Fruit fly (Drosophila melanogaster) whole organism, adult: ENCODE results near the gene CG13408.

Experiments used
- CG11617 ChIP-seq: fragments of 200-800 bp; sonication (Bioruptor generic); optimal IDR thresholded peaks from 2 replicates; lab custom pipeline; 2017; ENCODE audit warnings: mild to moderate bottlenecking, missing biosample characterization, missing genetic modification reagents, missing genetic modification characterization
- CG12768 ChIP-seq: fragments of 200-800 bp; sonication (Bioruptor generic); optimal IDR thresholded peaks from 2 replicates; lab custom pipeline; 2017; ENCODE audit warnings: missing biosample characterization, missing genetic modification characterization, mild to moderate bottlenecking, moderate library complexity, missing genetic modification reagents
- CG14711 ChIP-seq: fragments of 200-800 bp; sonication (Bioruptor generic); optimal IDR thresholded peaks from 2 replicates; lab custom pipeline; 2018; ENCODE audit warnings: missing biosample characterization, mild to moderate bottlenecking, missing genetic modification characterization, moderate library complexity
- CG1620 ChIP-seq: fragments of 200-800 bp; sonication (Bioruptor generic); optimal IDR thresholded peaks from 2 replicates; lab custom pipeline; 2016; ENCODE audit warnings: missing biosample characterization, missing genetic modification characterization
- CG33017 ChIP-seq: fragments of 200-800 bp; sonication (Bioruptor generic); optimal IDR thresholded peaks from 2 replicates; lab custom pipeline; 2018; ENCODE audit warnings: missing biosample characterization, mild to moderate bottlenecking, missing genetic modification characterization, moderate library complexity
- CG5204 ChIP-seq: fragments of 200-800 bp; sonication (Bioruptor generic); optimal IDR thresholded peaks from 2 replicates; lab custom pipeline; 2016; ENCODE audit warnings: missing biosample characterization, missing genetic modification characterization
- CG7045 ChIP-seq: fragments of 200-800 bp; sonication (Bioruptor generic); optimal IDR thresholded peaks from 2 replicates; lab custom pipeline; 2017; ENCODE audit warnings: missing biosample characterization, mild to moderate bottlenecking, missing genetic modification characterization
- CG7101 ChIP-seq: fragments of 200-800 bp; sonication (Bioruptor generic); optimal IDR thresholded peaks from 2 replicates; lab custom pipeline; 2018; ENCODE audit warnings: missing biosample characterization, mild to moderate bottlenecking, missing genetic modification characterization, moderate library complexity
- Clk ChIP-seq: fragments of 200-800 bp; sonication (Bioruptor generic); optimal IDR thresholded peaks from 2 replicates; lab custom pipeline; 2017; ENCODE audit warnings: missing biosample characterization, missing genetic modification characterization
- Crg-1 ChIP-seq: fragments of 200-800 bp; sonication (Bioruptor generic); optimal IDR thresholded peaks from 2 replicates; lab custom pipeline; 2016; ENCODE audit warnings: missing biosample characterization, missing genetic modification characterization
- Hr96 ChIP-seq: fragments of 200-800 bp; sonication (Bioruptor generic); optimal IDR thresholded peaks from 2 replicates; lab custom pipeline; 2016; ENCODE audit warnings: missing biosample characterization, missing genetic modification characterization
- Mnt ChIP-seq: fragments of 200-800 bp; sonication (Bioruptor generic); optimal IDR thresholded peaks from 2 replicates; lab custom pipeline; 2016; ENCODE audit warnings: missing biosample characterization, mild to moderate bottlenecking, missing genetic modification characterization
- bab1 ChIP-seq: fragments of 200-800 bp; sonication (Bioruptor generic); optimal IDR thresholded peaks from 3 replicates; lab custom pipeline; 2019; ENCODE audit warnings: missing biosample characterization, mild to moderate bottlenecking, missing genetic modification characterization, moderate library complexity
- cic ChIP-seq: fragments of 200-800 bp; sonication (Bioruptor generic); optimal IDR thresholded peaks from 2 replicates; lab custom pipeline; 2017; ENCODE audit warnings: missing biosample characterization, mild to moderate bottlenecking, missing genetic modification characterization, moderate library complexity
- cnc ChIP-seq, 2 experiments: fragments of >200 bp; optimal IDR thresholded peaks; 2 replicates each; lab custom pipeline; 2017
- kay ChIP-seq: fragments of 200-800 bp; sonication (Bioruptor generic); peaks from one replicate; lab custom pipeline; 2016; ENCODE audit warnings: missing biosample characterization, missing genetic modification characterization, borderline replicate concordance
- ovo ChIP-seq: fragments of 200-800 bp; sonication (Bioruptor generic); optimal IDR thresholded peaks from 2 replicates; lab custom pipeline; 2016; ENCODE audit warnings: missing biosample characterization, missing genetic modification characterization
- pad ChIP-seq: fragments of 200-800 bp; sonication (Bioruptor generic); optimal IDR thresholded peaks from 3 replicates; lab custom pipeline; 2017; ENCODE audit warnings: missing biosample characterization, missing genetic modification characterization, mild to moderate bottlenecking, moderate library complexity, missing genetic modification reagents
- tj ChIP-seq: fragments of 200-800 bp; sonication (Bioruptor generic); optimal IDR thresholded peaks from 3 replicates; lab custom pipeline; 2017; ENCODE audit warnings: missing biosample characterization, mild to moderate bottlenecking, missing genetic modification characterization, moderate library complexity
- toe ChIP-seq: fragments of 200-800 bp; sonication (Bioruptor generic); optimal IDR thresholded peaks from 2 replicates; lab custom pipeline; 2016; ENCODE audit warnings: missing biosample characterization, missing genetic modification characterization

The CG13408 gene

DNA sequence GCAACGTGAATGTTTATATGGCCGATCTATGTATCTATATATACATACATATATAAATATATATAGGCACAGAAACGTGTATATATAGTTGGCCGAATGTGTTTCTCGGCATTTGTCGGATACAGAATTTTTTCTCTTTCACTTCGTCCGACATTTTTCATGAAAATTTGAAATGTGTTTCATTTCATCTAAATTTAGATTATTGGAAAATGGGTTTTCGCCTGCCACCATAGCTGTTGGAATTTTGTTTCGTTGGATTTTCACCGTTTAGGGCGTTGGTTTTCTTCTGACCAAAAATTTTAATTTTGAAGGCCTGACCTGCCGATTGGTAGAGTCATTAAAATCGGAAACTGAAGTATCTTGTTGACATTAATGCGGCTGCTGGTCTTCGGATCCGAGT is 32.8 kb upstream of the CG13408 start:
- no peak for TF ChIP-seq kay (GFP tag; lab: Kevin White, UChicago)
- TF ChIP-seq CG12768 (GFP tag; lab: Kevin White, UChicago): no peak
- TF ChIP-seq tj (GFP tag; lab: Kevin White, UChicago): no peak
- TF ChIP-seq toe (GFP tag; lab: Kevin White, UChicago): no peak
- no peak for TF ChIP-seq cic
- no peak for TF ChIP-seq Clk
- TF ChIP-seq bab1 (GFP tag; lab: Kevin White, UChicago): no peak
- no peak for TF ChIP-seq CG14711 (tag; lab: Kevin White, UChicago)
- TF ChIP-seq CG5204 (GFP tag; lab: Kevin White, UChicago): no peak

- TF ChIP-seq kay (GFP tag; lab: Kevin White, UChicago): no peak
- no peak for TF ChIP-seq bab1 (GFP tag; lab: Kevin White, UChicago)
- TF ChIP-seq CG12768 (GFP tag; lab: Kevin White, UChicago): no peak
Observed at dm6 chr3R:22049134-22049796, 30.9 kb upstream of the CG13408 start.

dm6 chr3R:22052235-22052634 is 27.9 kb upstream of the CG13408 start:
- TF ChIP-seq Clk (no peak), Hr96 (GFP tag; lab: Kevin White, UChicago) (no peak)

- TF ChIP-seq cic (no peak), tj (GFP tag; lab: Kevin White, UChicago) (no peak), cnc (optimal IDR thresholded peaks at IDR 0.05; lab: Kevin White, UChicago) (no peak), CG33017 (tag; lab: Kevin White, UChicago) (no peak), Clk (no peak), toe (GFP tag; lab: Kevin White, UChicago) (no peak), Crg-1 (GFP tag; lab: Kevin White, UChicago) (no peak), Mnt (GFP tag; lab: Kevin White, UChicago) (no peak), bab1 (GFP tag; lab: Kevin White, UChicago) (no peak)
Observed at dm6 chr3R:22053202-22053601, 27.0 kb upstream of the CG13408 start.

DNA sequence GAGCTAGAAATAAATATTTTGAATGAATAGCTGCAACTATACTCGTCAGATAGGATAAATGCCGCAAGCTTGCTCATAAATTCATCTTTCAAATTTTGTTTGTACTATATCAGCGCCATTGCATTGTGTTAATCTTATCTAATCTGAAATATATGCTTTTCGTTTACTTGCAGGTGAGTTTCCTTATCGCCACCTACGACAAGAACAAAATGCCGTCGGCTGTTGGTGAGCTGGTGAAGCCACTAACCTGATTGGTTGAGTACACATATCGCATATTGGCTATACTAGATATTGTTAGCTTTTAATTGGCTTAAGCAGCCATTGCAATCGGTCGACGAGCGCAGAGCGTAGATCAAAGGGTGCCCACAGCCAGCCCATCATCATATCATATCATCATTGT is 26.4 kb upstream of the CG13408 start:
- no peak for TF ChIP-seq Clk
- TF ChIP-seq kay (GFP tag; lab: Kevin White, UChicago): no peak
- no peak for TF ChIP-seq bab1 (GFP tag; lab: Kevin White, UChicago)
- TF ChIP-seq CG33017 (tag; lab: Kevin White, UChicago): no peak
- no peak for TF ChIP-seq cnc (optimal IDR thresholded peaks at IDR 0.05; lab: Kevin White, UChicago)
- no peak for TF ChIP-seq pad (GFP tag; lab: Kevin White, UChicago)
- no peak for TF ChIP-seq Mnt (GFP tag; lab: Kevin White, UChicago)
- no peak for TF ChIP-seq CG12768 (GFP tag; lab: Kevin White, UChicago)
- no peak for TF ChIP-seq toe (GFP tag; lab: Kevin White, UChicago)
- no peak for TF ChIP-seq CG11617
- no peak for TF ChIP-seq ovo (GFP tag; lab: Kevin White, UChicago)
- no peak for TF ChIP-seq CG7101
- no peak for TF ChIP-seq Hr96 (GFP tag; lab: Kevin White, UChicago)
- TF ChIP-seq CG5204 (GFP tag; lab: Kevin White, UChicago): no peak

- TF ChIP-seq cnc (optimal IDR thresholded peaks at IDR 0.05; lab: Kevin White, UChicago) (no peak), kay (GFP tag; lab: Kevin White, UChicago) (peak; percentile 58)
Observed at dm6 chr3R:22057083-22057482, 23.1 kb upstream of the CG13408 start.

DNA sequence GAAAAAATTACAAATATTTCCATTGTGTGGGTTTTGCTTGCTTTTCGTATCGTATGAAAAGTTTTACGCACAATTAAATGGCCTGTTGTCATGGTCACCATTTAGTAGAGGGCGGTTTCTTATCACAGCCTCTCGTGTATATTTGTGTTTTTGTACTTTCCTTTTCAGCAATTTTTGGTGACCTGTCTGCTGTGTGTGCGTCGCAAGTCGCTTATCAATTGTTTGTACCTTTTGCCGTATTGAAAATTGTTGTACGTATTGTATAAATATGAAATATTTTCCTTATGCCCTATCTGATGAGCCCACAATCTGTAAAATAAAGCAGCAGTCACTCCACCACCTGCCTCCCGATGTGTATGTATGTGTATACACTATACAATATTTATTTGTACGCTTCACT is 13.7 kb upstream of the CG13408 start:
- no peak for TF ChIP-seq CG5204 (GFP tag; lab: Kevin White, UChicago)
- TF ChIP-seq kay (GFP tag; lab: Kevin White, UChicago): no peak
- TF ChIP-seq bab1 (GFP tag; lab: Kevin White, UChicago): no peak
- TF ChIP-seq ovo (GFP tag; lab: Kevin White, UChicago): no peak
- TF ChIP-seq CG7045: no peak
- no peak for TF ChIP-seq cnc (optimal IDR thresholded peaks at IDR 0.05; lab: Kevin White, UChicago)

DNA sequence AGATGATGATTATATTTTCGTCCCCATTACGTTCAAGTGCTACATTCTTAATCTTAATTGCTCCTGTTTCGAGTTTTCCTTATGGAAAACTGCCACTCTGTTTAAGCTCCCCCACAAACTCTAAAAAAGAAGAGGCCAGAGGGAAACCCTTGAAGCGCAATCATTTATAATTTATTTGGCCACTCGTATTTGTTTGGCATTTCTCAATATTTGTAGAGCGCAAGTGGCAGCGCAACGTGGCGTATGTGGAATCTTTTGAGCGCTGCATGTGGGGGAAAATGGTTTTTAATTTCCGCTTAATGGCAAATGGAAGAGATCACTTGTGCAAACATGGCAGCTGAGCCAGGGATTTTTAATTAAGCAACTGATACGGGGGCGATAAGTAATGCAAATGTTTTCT is 12.9 kb upstream of the CG13408 start:
- TF ChIP-seq CG33017 (tag; lab: Kevin White, UChicago) (no peak), ovo (GFP tag; lab: Kevin White, UChicago) (no peak), Crg-1 (GFP tag; lab: Kevin White, UChicago) (no peak), CG5204 (GFP tag; lab: Kevin White, UChicago) (no peak), Mnt (GFP tag; lab: Kevin White, UChicago) (no peak), CG7045 (no peak), toe (GFP tag; lab: Kevin White, UChicago) (no peak), cic (no peak), Clk (no peak), bab1 (GFP tag; lab: Kevin White, UChicago) (no peak), tj (GFP tag; lab: Kevin White, UChicago) (no peak), CG11617 (no peak), kay (GFP tag; lab: Kevin White, UChicago) (no peak), CG1620 (GFP tag; lab: Kevin White, UChicago) (no peak), CG14711 (tag; lab: Kevin White, UChicago) (no peak), CG12768 (GFP tag; lab: Kevin White, UChicago) (no peak), pad (GFP tag; lab: Kevin White, UChicago) (no peak)
